Worm (Caenorhabditis elegans) whole organism, mixed stage, embryonic: ENCODE data around the gene C54G7.1.

Experiments
- M03D4.4 ChIP-seq: sonication (generic microtip); optimal IDR thresholded peaks from 2 replicates; lab custom pipeline; 2017; ENCODE audit warnings: mild to moderate bottlenecking, missing genetic modification characterization, missing compliant biosample characterization
- bed-3 ChIP-seq: fragments of 200-800 bp; sonication (Bioruptor generic); optimal IDR thresholded peaks from 3 replicates; lab custom pipeline; 2018; ENCODE audit warnings: mild to moderate bottlenecking, missing genetic modification characterization, moderate library complexity, missing compliant biosample characterization
- blmp-1 ChIP-seq: fragments of 150-350 bp; optimal IDR thresholded peaks from 2 replicates; lab custom pipeline; 2014; ENCODE audit warnings: missing biosample characterization, missing genetic modification characterization
- ceh-39 ChIP-seq: fragments of 150-350 bp; optimal IDR thresholded peaks from 2 replicates; lab custom pipeline; 2014; ENCODE audit warnings: missing biosample characterization, missing genetic modification characterization
- ceh-43 ChIP-seq: fragments of 200-800 bp; sonication (Bioruptor generic); optimal IDR thresholded peaks from 2 replicates; lab custom pipeline; 2018; ENCODE audit warnings: mild to moderate bottlenecking, missing genetic modification characterization, moderate library complexity, missing compliant biosample characterization
- ceh-83 ChIP-seq: fragments of 200-800 bp; sonication (Bioruptor generic); optimal IDR thresholded peaks from 2 replicates; lab custom pipeline; 2018; ENCODE audit warnings: mild to moderate bottlenecking, missing genetic modification characterization, missing compliant biosample characterization
- ces-1 ChIP-seq: fragments of 150-350 bp; optimal IDR thresholded peaks from 2 replicates; lab custom pipeline; 2014; ENCODE audit warnings: missing biosample characterization, missing genetic modification reagents, missing genetic modification characterization
- cnd-1 ChIP-seq: fragments of 200-800 bp; sonication (Bioruptor generic); optimal IDR thresholded peaks from 2 replicates; lab custom pipeline; 2018; ENCODE audit warnings: mild to moderate bottlenecking, missing genetic modification characterization, missing compliant biosample characterization
- elt-1 ChIP-seq: sonication (generic microtip); optimal IDR thresholded peaks from 2 replicates; lab custom pipeline; 2017; ENCODE audit warnings: missing genetic modification characterization, mild to moderate bottlenecking, missing compliant biosample characterization, antibody characterized with exemption, moderate library complexity, borderline replicate concordance; ENCODE audit not compliant: insufficient read depth
- elt-3 ChIP-seq: fragments of 150-350 bp; optimal IDR thresholded peaks from 2 replicates; lab custom pipeline; 2014; ENCODE audit warnings: missing biosample characterization, missing genetic modification characterization
- flh-1 ChIP-seq: fragments of 200-800 bp; sonication (Bioruptor generic); optimal IDR thresholded peaks from 2 replicates; lab custom pipeline; 2018; ENCODE audit warnings: mild to moderate bottlenecking, missing genetic modification characterization, moderate library complexity, missing compliant biosample characterization
- ham-2 ChIP-seq: fragments of 200-800 bp; sonication (Bioruptor generic); optimal IDR thresholded peaks from 2 replicates; lab custom pipeline; 2018; ENCODE audit warnings: mild to moderate bottlenecking, missing genetic modification characterization, missing compliant biosample characterization
- hlh-1 ChIP-seq: fragments of 150-350 bp; optimal IDR thresholded peaks from 2 replicates; lab custom pipeline; 2014; ENCODE audit warnings: missing biosample characterization, missing genetic modification reagents, missing genetic modification characterization
- lin-13 ChIP-seq: fragments of 150-350 bp; optimal IDR thresholded peaks from 2 replicates; lab custom pipeline; 2014; ENCODE audit warnings: missing biosample characterization, missing genetic modification characterization
- lin-32 ChIP-seq: fragments of 200-800 bp; sonication (Bioruptor generic); optimal IDR thresholded peaks from 2 replicates; lab custom pipeline; 2018; ENCODE audit warnings: mild to moderate bottlenecking, missing genetic modification characterization, missing compliant biosample characterization
- lsy-2 ChIP-seq: fragments of 150-350 bp; optimal IDR thresholded peaks from 2 replicates; lab custom pipeline; 2014; ENCODE audit warnings: missing biosample characterization, missing genetic modification characterization
- mab-5 ChIP-seq: fragments of 150-350 bp; optimal IDR thresholded peaks from 2 replicates; lab custom pipeline; 2014; ENCODE audit warnings: missing biosample characterization, missing genetic modification characterization
- mls-2 ChIP-seq: sonication (generic microtip); optimal IDR thresholded peaks from 2 replicates; lab custom pipeline; 2016; ENCODE audit warnings: mild to moderate bottlenecking, missing genetic modification characterization, moderate library complexity, missing compliant biosample characterization
- nhr-12 ChIP-seq: fragments of 150-350 bp; optimal IDR thresholded peaks from 2 replicates; lab custom pipeline; 2014; ENCODE audit warnings: missing biosample characterization, missing genetic modification characterization
- nhr-2 ChIP-seq: fragments of 150-350 bp; optimal IDR thresholded peaks from 2 replicates; lab custom pipeline; 2014; ENCODE audit warnings: missing biosample characterization, missing genetic modification characterization
- nhr-237 ChIP-seq: fragments of 150-350 bp; optimal IDR thresholded peaks from 2 replicates; lab custom pipeline; 2014; ENCODE audit warnings: missing biosample characterization, missing genetic modification characterization
- nhr-28 ChIP-seq: fragments of 150-350 bp; optimal IDR thresholded peaks from 2 replicates; lab custom pipeline; 2014; ENCODE audit warnings: missing biosample characterization, missing genetic modification characterization
- pha-4 ChIP-seq: fragments of 150-350 bp; optimal IDR thresholded peaks from 2 replicates; lab custom pipeline; 2018; ENCODE audit warnings: missing biosample characterization, missing genetic modification reagents, missing genetic modification characterization
- sem-2 ChIP-seq: fragments of 200-800 bp; sonication (Bioruptor generic); optimal IDR thresholded peaks from 2 replicates; lab custom pipeline; 2018; ENCODE audit warnings: mild to moderate bottlenecking, missing genetic modification characterization, missing compliant biosample characterization
- snpc-4 ChIP-seq: fragments of 150-350 bp; optimal IDR thresholded peaks from 2 replicates; lab custom pipeline; 2014; ENCODE audit warnings: missing biosample characterization, missing genetic modification characterization
- sptf-1 ChIP-seq: sonication (generic microtip); optimal IDR thresholded peaks from 2 replicates; lab custom pipeline; 2017; ENCODE audit warnings: mild to moderate bottlenecking, missing genetic modification characterization, moderate library complexity, missing compliant biosample characterization
- tbx-8 ChIP-seq: fragments of 200-800 bp; sonication (Bioruptor generic); optimal IDR thresholded peaks from 2 replicates; lab custom pipeline; 2018; ENCODE audit warnings: mild to moderate bottlenecking, missing genetic modification characterization, moderate library complexity, missing compliant biosample characterization
- unc-120 ChIP-seq: sonication (generic microtip); optimal IDR thresholded peaks from 2 replicates; lab custom pipeline; 2017; ENCODE audit warnings: missing genetic modification characterization, missing compliant biosample characterization; ENCODE audit not compliant: poor library complexity, severe bottlenecking
- unc-39 ChIP-seq: fragments of 150-350 bp; optimal IDR thresholded peaks from 2 replicates; lab custom pipeline; 2014; ENCODE audit warnings: missing biosample characterization, missing genetic modification characterization
- unc-62 ChIP-seq: fragments of 150-350 bp; optimal IDR thresholded peaks from 2 replicates; lab custom pipeline; 2014; ENCODE audit warnings: missing biosample characterization, missing genetic modification reagents, missing genetic modification characterization
- zip-8 ChIP-seq: fragments of 150-350 bp; optimal IDR thresholded peaks from 2 replicates; lab custom pipeline; 2014; ENCODE audit warnings: missing biosample characterization, missing genetic modification characterization

Gene C54G7.1

ce11 chrX:5538416-5538815, 5.3 kb upstream of the C54G7.1 start, which contains the start of gene lgx-1:
Gene lgx-1 (minus strand): TSS chrX:5538516.
- no peak for TF ChIP-seq cnd-1 (tag; lab: Kevin White, UChicago)
- no peak for TF ChIP-seq lsy-2 (tag; lab: Kevin White, UChicago)
- no peak for TF ChIP-seq unc-62 (GFP tag; lab: Kevin White, UChicago)
- TF ChIP-seq zip-8 (tag; lab: Kevin White, UChicago), result no peak
- TF ChIP-seq ceh-83, result no peak
- TF ChIP-seq nhr-2 (tag; lab: Kevin White, UChicago), result no peak
- TF ChIP-seq M03D4.4 (tag; lab: Kevin White, UChicago), result no peak
- no peak for TF ChIP-seq nhr-237
- no peak for TF ChIP-seq tbx-8 (GFP tag; lab: Kevin White, UChicago)
- TF ChIP-seq mls-2 (tag; lab: Kevin White, UChicago), result no peak

DNA sequence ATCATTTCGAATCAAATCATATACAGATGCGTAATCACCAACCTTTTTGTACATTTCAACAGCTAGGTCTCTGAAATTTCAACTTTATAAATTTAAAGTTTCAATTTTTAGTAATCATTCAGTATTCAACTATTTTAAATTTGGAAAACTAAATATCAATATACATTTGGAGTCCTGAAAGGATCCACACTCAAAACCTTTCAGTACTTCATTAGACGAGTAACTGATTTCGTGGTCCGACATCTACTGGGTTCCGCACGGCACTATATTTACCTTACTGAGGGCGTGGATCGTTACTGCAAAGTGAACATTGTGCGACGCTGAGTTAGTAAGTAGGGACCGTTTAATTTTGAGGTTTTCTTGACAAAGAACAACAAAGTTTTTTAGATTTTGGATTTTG, 4.1 kb downstream of the C54G7.1 start:
- TF ChIP-seq bed-3 (GFP tag; lab: Kevin White, UChicago) (no peak), ham-2 (no peak), mls-2 (tag; lab: Kevin White, UChicago) (no peak), nhr-12 (no peak), mab-5 (tag; lab: Kevin White, UChicago) (no peak)

ce11 chrX:5552652-5553051, 8.9 kb downstream of the C54G7.1 start, which contains the start of gene ifta-1:
Gene ifta-1 (minus strand): TSS chrX:5552752.
- TF ChIP-seq blmp-1, result no peak
- TF ChIP-seq unc-120 (tag; lab: Kevin White, UChicago), result no peak
- TF ChIP-seq flh-1 (GFP tag; lab: Kevin White, UChicago), result no peak
- no peak for TF ChIP-seq lin-32 (GFP tag; lab: Kevin White, UChicago)
- TF ChIP-seq ceh-43 (GFP tag; lab: Kevin White, UChicago), result no peak
- no peak for TF ChIP-seq M03D4.4 (tag; lab: Kevin White, UChicago)
- TF ChIP-seq elt-3 (tag; lab: Kevin White, UChicago), result no peak
- TF ChIP-seq cnd-1 (tag; lab: Kevin White, UChicago), result no peak
- TF ChIP-seq unc-39 (tag; lab: Kevin White, UChicago), result no peak
- TF ChIP-seq hlh-1, result no peak
- no peak for TF ChIP-seq nhr-28
- TF ChIP-seq unc-62 (GFP tag; lab: Kevin White, UChicago), result no peak
- no peak for TF ChIP-seq sem-2 (GFP tag; lab: Kevin White, UChicago)
- no peak for TF ChIP-seq sptf-1
- no peak for TF ChIP-seq ceh-83
- no peak for TF ChIP-seq pha-4 (tag; lab: Kevin White, UChicago)
- TF ChIP-seq ces-1 (GFP tag; lab: Kevin White, UChicago), result no peak
- TF ChIP-seq elt-1 (tag; lab: Kevin White, UChicago), result no peak
- no peak for TF ChIP-seq nhr-12
- TF ChIP-seq, all 35 proteins: peak for 0

DNA sequence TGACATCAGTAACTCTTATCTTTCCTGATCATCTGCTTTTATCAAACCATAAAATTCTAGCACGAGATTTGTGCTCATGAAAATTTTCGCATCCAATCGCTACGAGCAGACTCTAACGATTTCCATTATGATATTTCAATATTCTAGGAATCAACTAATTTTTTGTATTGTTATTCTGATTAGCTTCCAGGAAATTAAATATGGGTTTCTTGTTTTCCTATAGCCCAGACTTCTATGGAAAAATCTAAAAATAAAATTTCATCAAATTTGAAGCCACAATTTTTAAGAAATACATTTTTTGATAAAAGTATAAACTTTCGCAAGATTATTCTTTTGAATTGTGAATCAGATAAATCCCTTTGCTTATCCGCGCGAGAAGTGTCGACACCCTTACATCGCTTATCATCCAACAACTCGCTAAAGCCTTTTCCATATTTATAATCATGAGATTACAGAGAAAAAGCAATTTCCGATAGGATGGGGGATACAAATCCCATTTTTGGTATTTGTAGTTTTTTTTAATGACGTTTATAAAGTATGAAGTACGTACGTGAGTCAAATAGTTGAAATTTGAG, 11.4 kb downstream of the C54G7.1 start:
- TF ChIP-seq nhr-28 (no peak), ham-2 (no peak), lin-32 (GFP tag; lab: Kevin White, UChicago) (no peak), tbx-8 (GFP tag; lab: Kevin White, UChicago) (no peak), ceh-83 (no peak), mls-2 (tag; lab: Kevin White, UChicago) (no peak), nhr-12 (no peak)

- TF ChIP-seq unc-62 (GFP tag; lab: Kevin White, UChicago) (no peak), unc-39 (tag; lab: Kevin White, UChicago) (no peak), snpc-4 (tag; lab: Kevin White, UChicago) (no peak), ham-2 (no peak), nhr-28 (no peak), elt-3 (tag; lab: Kevin White, UChicago) (no peak)
Observed at ce11 chrX:5557966-5558365, 14.2 kb downstream of the C54G7.1 start, which contains the start of gene C38C5.1. Gene C38C5.1 (plus strand): TSS chrX:5558055.

DNA sequence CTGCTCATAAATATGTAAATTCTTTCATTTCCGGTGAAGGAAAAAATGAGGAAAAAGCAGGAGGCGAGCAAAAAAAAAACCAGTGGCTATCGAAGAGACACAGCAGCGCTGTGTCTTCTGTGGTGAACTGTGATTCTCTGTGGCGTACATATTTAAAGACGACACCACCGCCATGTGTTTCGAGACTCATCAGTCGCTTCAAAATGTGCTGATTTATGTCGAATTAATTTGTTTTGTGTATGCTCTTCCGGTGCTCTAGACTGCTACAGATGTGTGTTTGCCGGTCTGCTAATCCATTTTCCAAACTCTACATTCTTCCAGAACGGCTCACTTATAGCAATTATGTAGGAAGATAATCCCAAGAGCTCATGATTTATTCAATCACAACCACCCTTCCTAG, 21.7 kb downstream of the C54G7.1 start:
- TF ChIP-seq ceh-39 (no peak), lin-32 (GFP tag; lab: Kevin White, UChicago) (no peak), lin-13 (tag; lab: Kevin White, UChicago) (no peak), pha-4 (tag; lab: Kevin White, UChicago) (no peak), ham-2 (no peak)
